Fruit fly (Drosophila melanogaster) whole organism, prepupa: ENCODE results near the gene CG11437.

ENCODE experiments used
- CG10669 ChIP-seq: fragments of 200-800 bp; sonication (Bioruptor generic); optimal IDR thresholded peaks from 3 replicates; lab custom pipeline; 2018; ENCODE audit warnings: missing biosample characterization, mild to moderate bottlenecking, missing genetic modification characterization, moderate library complexity
- CG11294 ChIP-seq: fragments of 200-800 bp; sonication (Bioruptor generic); IDR thresholded peaks from 2 replicates; pipeline ENCODE4 v1.3.6; 2022; ENCODE audit warnings: missing biosample characterization, missing genetic modification characterization
- CG11762 ChIP-seq: fragments of 200-800 bp; sonication (Bioruptor generic); optimal IDR thresholded peaks from 3 replicates; lab custom pipeline; 2016; ENCODE audit warnings: missing biosample characterization, missing genetic modification characterization; ENCODE audit not compliant: insufficient read depth
- CG11902 ChIP-seq: fragments of 200-800 bp; sonication (Bioruptor generic); optimal IDR thresholded peaks from 3 replicates; lab custom pipeline; 2016; ENCODE audit warnings: missing biosample characterization, missing genetic modification characterization
- CG15336 ChIP-seq: fragments of 200-800 bp; sonication (Bioruptor generic); IDR thresholded peaks from 2 replicates; pipeline ENCODE4 v1.3.6; 2022; ENCODE audit warnings: missing biosample characterization, missing genetic modification characterization
- CG32006 ChIP-seq: fragments of 200-800 bp; sonication (Bioruptor generic); optimal IDR thresholded peaks from 3 replicates; lab custom pipeline; 2017; ENCODE audit warnings: missing biosample characterization, mild to moderate bottlenecking, missing genetic modification characterization
- CG4318 ChIP-seq: fragments of 200-800 bp; sonication (Bioruptor generic); optimal IDR thresholded peaks from 3 replicates; lab custom pipeline; 2017; ENCODE audit warnings: missing biosample characterization, mild to moderate bottlenecking, missing genetic modification characterization
- CG6163 ChIP-seq: fragments of 200-800 bp; sonication (Bioruptor generic); IDR thresholded peaks from 3 replicates; pipeline ENCODE4 v1.3.6; 2022; ENCODE audit warnings: missing biosample characterization, missing genetic modification characterization
- CG8319 ChIP-seq: fragments of 200-800 bp; sonication (Bioruptor generic); optimal IDR thresholded peaks from 3 replicates; lab custom pipeline; 2016; ENCODE audit warnings: missing biosample characterization, missing genetic modification characterization
- CG8632 ChIP-seq: fragments of 200-800 bp; sonication (Bioruptor generic); optimal IDR thresholded peaks from 3 replicates; lab custom pipeline; 2016; ENCODE audit warnings: missing biosample characterization, missing genetic modification characterization
- CG9139 ChIP-seq: fragments of 200-800 bp; sonication (Bioruptor generic); optimal IDR thresholded peaks from 3 replicates; lab custom pipeline; 2017; ENCODE audit warnings: missing biosample characterization, mild to moderate bottlenecking, missing genetic modification characterization
- Eip78C ChIP-seq: fragments of 200-800 bp; sonication (Bioruptor generic); peaks from one replicate; lab custom pipeline; 2016; ENCODE audit warnings: missing biosample characterization, missing genetic modification characterization
- Ets96B ChIP-seq: fragments of 200-800 bp; optimal IDR thresholded peaks from 2 replicates; lab custom pipeline; 2019; ENCODE audit warnings: missing biosample characterization, mild to moderate bottlenecking, missing genetic modification characterization, moderate library complexity
- Gug ChIP-seq: fragments of 200-800 bp; sonication (Bioruptor generic); IDR thresholded peaks from 2 replicates; pipeline ENCODE4 v1.3.6; 2022; ENCODE audit warnings: missing biosample characterization, missing genetic modification characterization
- Lpt ChIP-seq: fragments of 200-800 bp; sonication (Bioruptor generic); optimal IDR thresholded peaks from 3 replicates; lab custom pipeline; 2016; ENCODE audit warnings: missing biosample characterization, missing genetic modification characterization
- Met ChIP-seq: fragments of 200-800 bp; sonication (Bioruptor generic); optimal IDR thresholded peaks from 3 replicates; lab custom pipeline; 2016; ENCODE audit warnings: missing biosample characterization, missing genetic modification characterization
- Smox ChIP-seq: fragments of 200-800 bp; sonication (Bioruptor generic); optimal IDR thresholded peaks from 3 replicates; lab custom pipeline; 2016; ENCODE audit warnings: missing biosample characterization, missing genetic modification characterization
- Sox102F ChIP-seq: fragments of 200-800 bp; sonication (Bioruptor generic); optimal IDR thresholded peaks from 2 replicates; lab custom pipeline; 2016; ENCODE audit warnings: missing biosample characterization, mild to moderate bottlenecking, missing genetic modification characterization
- acj6 ChIP-seq: fragments of 200-800 bp; sonication (Bioruptor generic); optimal IDR thresholded peaks from 3 replicates; lab custom pipeline; 2016; ENCODE audit warnings: missing biosample characterization, missing genetic modification characterization
- cyc ChIP-seq: fragments of 200-800 bp; sonication (Bioruptor generic); optimal IDR thresholded peaks from 3 replicates; lab custom pipeline; 2016; ENCODE audit warnings: missing biosample characterization, missing genetic modification characterization
- dac ChIP-seq: fragments of 200-800 bp; sonication (Bioruptor generic); optimal IDR thresholded peaks from 2 replicates; lab custom pipeline; 2017; ENCODE audit warnings: missing biosample characterization, mild to moderate bottlenecking, missing genetic modification characterization
- dsx ChIP-seq: fragments of 200-800 bp; optimal IDR thresholded peaks from 3 replicates; lab custom pipeline; 2019; ENCODE audit warnings: missing biosample characterization, mild to moderate bottlenecking, missing genetic modification characterization, moderate library complexity; ENCODE audit not compliant: poor library complexity, severe bottlenecking
- eg ChIP-seq: fragments of 200-800 bp; sonication (Bioruptor generic); IDR thresholded peaks from 3 replicates; pipeline ENCODE4 v1.3.6; 2022; ENCODE audit warnings: missing biosample characterization, missing genetic modification characterization
- fd59A ChIP-seq: fragments of 200-800 bp; sonication (Bioruptor generic); optimal IDR thresholded peaks from 2 replicates; lab custom pipeline; 2017; ENCODE audit warnings: missing biosample characterization, mild to moderate bottlenecking, missing genetic modification characterization, missing genetic modification reagents
- fd85E ChIP-seq: fragments of 200-800 bp; sonication (Bioruptor generic); optimal IDR thresholded peaks from 3 replicates; lab custom pipeline; 2016; ENCODE audit warnings: missing biosample characterization, missing genetic modification characterization
- fkh ChIP-seq: fragments of 200-800 bp; sonication (Bioruptor generic); optimal IDR thresholded peaks from 3 replicates; lab custom pipeline; 2017; ENCODE audit warnings: missing biosample characterization, mild to moderate bottlenecking, missing genetic modification characterization, moderate library complexity
- lz ChIP-seq: fragments of 200-800 bp; sonication (Bioruptor generic); optimal IDR thresholded peaks from 3 replicates; lab custom pipeline; 2016; ENCODE audit warnings: missing biosample characterization, missing genetic modification characterization
- net ChIP-seq: fragments of 200-800 bp; sonication (Bioruptor generic); optimal IDR thresholded peaks from 3 replicates; lab custom pipeline; 2016; ENCODE audit warnings: missing biosample characterization, missing genetic modification characterization
- pdm3 ChIP-seq: fragments of 200-800 bp; sonication (Bioruptor generic); optimal IDR thresholded peaks from 3 replicates; lab custom pipeline; 2016; ENCODE audit warnings: missing biosample characterization, missing genetic modification characterization
- svp ChIP-seq: fragments of 200-800 bp; sonication (Bioruptor generic); peaks from one replicate; lab custom pipeline; 2016; ENCODE audit warnings: missing biosample characterization, missing genetic modification characterization
- topi ChIP-seq: fragments of 200-800 bp; sonication (Bioruptor generic); optimal IDR thresholded peaks from 3 replicates; lab custom pipeline; 2016; ENCODE audit warnings: missing biosample characterization, missing genetic modification characterization
- vri ChIP-seq: fragments of 200-800 bp; sonication (Bioruptor generic); optimal IDR thresholded peaks from 3 replicates; lab custom pipeline; 2016; ENCODE audit warnings: missing biosample characterization, mild to moderate bottlenecking, missing genetic modification characterization

Gene CG11437

DNA sequence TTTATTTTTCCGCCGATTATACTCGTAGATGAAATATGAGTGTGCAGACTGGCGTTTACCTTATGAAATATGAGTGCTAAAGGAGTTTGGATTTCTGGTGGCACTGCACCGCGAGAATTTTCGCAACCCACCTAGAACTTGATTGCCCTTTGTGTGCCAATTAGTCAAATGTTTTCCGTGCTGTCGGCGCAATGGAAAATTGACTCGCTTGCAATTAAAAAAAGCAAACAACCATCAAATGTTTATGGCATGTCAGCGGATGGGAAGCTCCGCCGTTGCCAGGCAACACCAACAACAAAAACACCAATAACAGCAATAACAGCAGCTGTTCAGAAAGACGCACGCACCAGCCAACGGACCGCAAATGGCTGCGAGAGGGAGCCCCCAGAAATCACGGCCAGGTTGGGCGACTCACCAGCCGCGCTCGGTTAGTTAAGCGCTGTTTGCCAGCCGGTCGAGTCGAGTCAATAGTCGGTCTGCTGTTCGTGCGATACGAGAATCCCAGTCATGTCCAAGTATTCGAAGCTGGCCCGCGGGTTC is 2.2 kb upstream of the CG11437 start (continued):
- TF ChIP-seq topi (GFP tag; lab: Kevin White, UChicago) (peak; percentile 46), CG11902 (peak; percentile 16), fd59A (GFP tag; lab: Kevin White, UChicago) (peak; percentile 36), Met (GFP tag; lab: Kevin White, UChicago) (peak; percentile 62), CG15336 (GFP tag; lab: Robert Waterston, UW) (peak; percentile 54; the same call in 1 of the 2 replicates), CG11762 (GFP tag; lab: Kevin White, UChicago) (no peak), CG32006 (peak; percentile 75), dac (no peak), Ets96B (tag; lab: Kevin White, UChicago) (peak; percentile 51), Sox102F (GFP tag; lab: Kevin White, UChicago) (peak; percentile 42), CG9139 (no peak), CG10669 (GFP tag; lab: Kevin White, UChicago) (peak; percentile 44), Eip78C (GFP tag; lab: Kevin White, UChicago) (peak; percentile 89), eg (no peak), cyc (GFP tag; lab: Kevin White, UChicago) (peak; percentile 48), CG8319 (GFP tag; lab: Kevin White, UChicago) (peak; percentile 24), Smox (peak; percentile 50), CG11294 (GFP tag; lab: Robert Waterston, UW) (no peak), net (GFP tag; lab: Kevin White, UChicago) (peak; percentile 40)
- TF ChIP-seq, all 60 proteins: peak for 35

DNA sequence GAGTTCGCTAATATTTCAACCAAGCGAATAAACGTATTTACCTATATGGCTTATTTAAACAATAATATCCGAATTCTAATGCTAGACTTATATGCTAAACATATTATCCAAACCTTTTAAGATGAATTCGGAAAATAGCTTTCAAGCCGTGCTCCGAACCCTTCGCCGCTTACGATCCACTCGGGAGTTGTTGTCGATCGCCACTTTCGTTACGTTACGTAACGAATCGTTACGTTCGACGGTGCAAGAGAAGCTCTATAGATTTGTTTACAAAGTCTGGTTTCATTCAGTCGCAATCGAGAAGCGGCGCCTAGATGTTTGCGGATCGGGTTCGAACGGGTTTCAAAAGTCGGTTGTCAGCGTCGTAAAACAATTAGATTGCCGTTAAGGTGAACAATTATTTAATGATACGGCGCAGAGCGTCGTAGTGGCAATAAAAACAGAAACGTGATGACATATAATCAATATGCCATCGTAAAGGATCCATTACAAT is 1.7 kb downstream of the CG11437 start, which contains the start of gene CG11426:
TSS of gene CG11426 (plus strand) at position 258 of the 493 bp plus-strand sequence.
- TF ChIP-seq fd85E (GFP tag; lab: Kevin White, UChicago) (no peak), fkh (peak; percentile 33), dsx (peak; percentile 67)

DNA sequence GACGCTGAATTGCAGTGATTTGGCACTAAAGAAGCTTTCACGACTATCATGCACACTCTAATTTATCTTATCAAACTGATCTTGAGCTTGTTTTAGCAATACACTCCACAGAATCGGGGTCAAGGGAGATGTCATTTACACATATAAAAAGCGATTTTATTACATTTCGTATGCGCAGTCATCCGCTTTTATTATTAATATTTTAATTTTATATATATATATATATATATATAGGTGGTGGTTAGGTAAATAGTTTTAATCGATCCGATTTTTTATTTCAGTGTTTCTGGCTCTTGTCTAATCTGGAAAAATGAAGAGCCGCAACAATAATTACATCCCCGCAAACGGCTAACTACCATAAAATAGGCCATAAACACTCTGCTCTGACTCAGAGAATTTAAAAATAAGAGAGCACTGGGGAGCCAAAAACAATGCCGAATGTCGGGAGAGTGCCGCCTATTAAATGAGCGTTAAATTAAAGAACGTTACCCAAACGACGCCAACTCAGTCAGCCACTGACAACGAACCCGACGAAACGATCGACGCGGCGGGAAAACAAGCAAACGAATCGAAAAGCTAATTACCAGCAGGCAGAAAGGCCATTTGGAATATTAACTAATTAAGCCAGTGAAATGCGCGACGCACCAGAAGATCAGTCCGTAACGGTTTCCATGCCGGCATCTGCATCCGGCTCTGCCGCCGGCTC is 3.1 kb downstream of the CG11437 start:
- no peak for TF ChIP-seq Eip78C (GFP tag; lab: Kevin White, UChicago)
- TF ChIP-seq acj6 = no peak
- peak; percentile 2 for TF ChIP-seq CG8632 (GFP tag; lab: Kevin White, UChicago)
- no peak for TF ChIP-seq Gug (GFP tag; lab: Robert Waterston, UW)
- peak; percentile 37 for TF ChIP-seq fkh
- TF ChIP-seq lz = no peak
- TF ChIP-seq eg = 0 out of 3 replicates have a peak, but pooled peaks have one; percentile 39
- no peak for TF ChIP-seq Lpt (GFP tag; lab: Kevin White, UChicago)
- TF ChIP-seq CG4318 (GFP tag; lab: Kevin White, UChicago) = no peak
- peak; percentile 34; the same call in 1 of the 3 replicates for TF ChIP-seq CG6163 (GFP tag; lab: Robert Waterston, UW)
- TF ChIP-seq CG15336 (GFP tag; lab: Robert Waterston, UW) = 0 out of 2 replicates have a peak, but pooled peaks have one; percentile 11
- TF ChIP-seq CG32006 = peak; percentile 52

DNA sequence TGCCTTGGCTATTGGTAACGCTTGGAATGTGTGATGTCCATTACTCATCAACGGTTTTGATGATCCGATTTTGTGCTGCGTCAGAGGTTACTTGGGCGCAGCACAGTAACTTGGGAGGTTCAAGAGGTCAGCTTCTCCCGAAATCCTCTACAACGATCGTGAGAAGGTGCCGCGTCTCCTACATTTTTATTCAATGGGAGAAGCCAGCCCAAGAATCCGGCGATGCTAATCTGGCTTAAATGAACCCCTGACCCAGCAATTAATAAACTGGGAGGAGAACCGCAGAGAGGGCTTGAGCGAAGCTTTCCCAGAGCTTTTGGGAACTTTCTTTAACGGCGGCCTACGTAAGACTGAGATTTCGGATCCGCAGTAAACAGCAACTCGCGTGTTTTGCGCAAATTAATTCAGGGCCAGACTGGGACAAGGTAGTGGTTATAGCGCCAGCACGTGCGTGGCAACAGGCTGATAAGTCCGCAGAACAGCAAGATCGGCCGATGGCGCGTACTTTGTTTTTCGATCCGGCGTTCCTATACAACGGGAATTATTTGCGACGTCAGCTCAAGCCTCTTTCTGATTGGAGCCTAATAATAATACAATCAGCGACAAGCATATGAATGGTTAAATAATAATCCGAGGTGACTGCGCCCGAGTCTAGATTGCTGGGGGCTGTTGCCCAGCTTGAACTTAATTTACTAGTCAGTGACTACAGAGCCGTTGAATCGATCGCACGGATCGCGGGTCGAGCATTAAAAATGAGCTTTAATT is 5.6 kb downstream of the CG11437 start, which contains the start of gene CG11425:
TSS of gene CG11425 (plus strand) at position 715 of the 765 bp plus-strand sequence.
- TF ChIP-seq svp (GFP tag; lab: Kevin White, UChicago) (peak; percentile 97), pdm3 (GFP tag; lab: Kevin White, UChicago) (no peak), vri (GFP tag; lab: Kevin White, UChicago) (peak; percentile 29)
